Worm (Caenorhabditis elegans) whole organism, L1 larva: ENCODE data around the gene F31E8.4.
A peak's percentile ranks its signal among the peaks of the same experiment; 100 is the strongest.

Experiments used
- alr-1 ChIP-seq: fragments of 200-800 bp; sonication (Bioruptor generic); optimal IDR thresholded peaks from 2 replicates; lab custom pipeline; 2018; ENCODE audit warnings: borderline replicate concordance, mild to moderate bottlenecking, missing genetic modification characterization, missing compliant biosample characterization
- blmp-1 ChIP-seq: fragments of 150-350 bp; optimal IDR thresholded peaks from 2 replicates; lab custom pipeline; 2014; ENCODE audit warnings: missing biosample characterization, missing genetic modification characterization
- egl-27 ChIP-seq, 2 experiments: fragments of 150-350 bp in 1 of 2; sonication (generic microtip); optimal IDR thresholded peaks; 3 replicates each; lab custom pipeline; 2017 to 2018; ENCODE audit warnings: missing biosample characterization in 2 of 2, missing genetic modification characterization in 2 of 2, missing genetic modification reagents in 2 of 2
- elt-2 ChIP-seq: sonication (generic microtip); optimal IDR thresholded peaks from 2 replicates; lab custom pipeline; 2016; ENCODE audit warnings: missing genetic modification characterization, mild to moderate bottlenecking, inconsistent platforms, missing compliant biosample characterization, missing genetic modification reagents
- fkh-8 ChIP-seq: sonication (generic microtip); optimal IDR thresholded peaks from 2 replicates; lab custom pipeline; 2016; ENCODE audit warnings: mild to moderate bottlenecking, missing genetic modification characterization, missing compliant biosample characterization
- pag-3 ChIP-seq: sonication (generic microtip); optimal IDR thresholded peaks from 2 replicates; lab custom pipeline; 2017; ENCODE audit warnings: missing genetic modification characterization, mild to moderate bottlenecking, missing compliant biosample characterization, antibody characterized with exemption, borderline replicate concordance; ENCODE audit not compliant: insufficient read depth
- snpc-4 ChIP-seq: fragments of 150-350 bp; optimal IDR thresholded peaks from 2 replicates; lab custom pipeline; 2014; ENCODE audit warnings: missing biosample characterization, missing genetic modification characterization

- TF ChIP-seq blmp-1 (tag; lab: Kevin White, UChicago) (peak; percentile 98), egl-27 (tag; optimal IDR thresholded peaks at IDR 0.05; lab: Kevin White, UChicago) (peak in 1 of 2 experiments; percentile 7), alr-1 (no peak), fkh-8 (tag; lab: Kevin White, UChicago) (no peak), snpc-4 (tag; lab: Kevin White, UChicago) (peak; percentile 10), elt-2 (tag; lab: Kevin White, UChicago) (peak; percentile 15), pag-3 (tag; lab: Kevin White, UChicago) (no peak)
Measured at ce11 chrII:6829108-6829507, 29.2 kb upstream of the F31E8.4 start.
